Fruit fly (Drosophila melanogaster) whole organism, prepupa: ENCODE data around the gene yellow-e3.
A peak's percentile ranks its signal among the peaks of the same experiment; 100 is the strongest.

Experiments used
- Blimp-1 ChIP-seq: fragments of 200-800 bp; sonication (Bioruptor generic); optimal IDR thresholded peaks from 3 replicates; lab custom pipeline; 2017; ENCODE audit warnings: missing biosample characterization, missing genetic modification characterization, mild to moderate bottlenecking, moderate library complexity, missing genetic modification reagents
- CG11762 ChIP-seq: fragments of 200-800 bp; sonication (Bioruptor generic); optimal IDR thresholded peaks from 3 replicates; lab custom pipeline; 2016; ENCODE audit warnings: missing biosample characterization, missing genetic modification characterization; ENCODE audit not compliant: insufficient read depth
- CG3032 ChIP-seq: fragments of 200-800 bp; optimal IDR thresholded peaks from 2 replicates; lab custom pipeline; 2019; ENCODE audit warnings: missing biosample characterization, mild to moderate bottlenecking, missing genetic modification characterization, moderate library complexity
- CG31627 ChIP-seq: fragments of 200-800 bp; sonication (Bioruptor generic); optimal IDR thresholded peaks from 3 replicates; lab custom pipeline; 2016; ENCODE audit warnings: missing biosample characterization, missing genetic modification characterization
- CG3919 ChIP-seq: fragments of 200-800 bp; sonication (Bioruptor generic); optimal IDR thresholded peaks from 3 replicates; lab custom pipeline; 2016; ENCODE audit warnings: missing biosample characterization, missing genetic modification characterization
- Eip93F ChIP-seq: fragments of 200-800 bp; sonication (Bioruptor generic); optimal IDR thresholded peaks from 2 replicates; lab custom pipeline; 2016; ENCODE audit warnings: missing biosample characterization, mild to moderate bottlenecking, missing genetic modification characterization
- Gug ChIP-seq: fragments of 200-800 bp; sonication (Bioruptor generic); IDR thresholded peaks from 2 replicates; pipeline ENCODE4 v1.3.6; 2022; ENCODE audit warnings: missing biosample characterization, missing genetic modification characterization
- Hr39 ChIP-seq: fragments of 200-800 bp; sonication (Bioruptor generic); optimal IDR thresholded peaks from 2 replicates; lab custom pipeline; 2016; ENCODE audit warnings: missing biosample characterization, missing genetic modification characterization
- Sox14 ChIP-seq: fragments of 200-800 bp; sonication (Bioruptor generic); optimal IDR thresholded peaks from 3 replicates; lab custom pipeline; 2016; ENCODE audit warnings: missing biosample characterization, missing genetic modification characterization
- acj6 ChIP-seq: fragments of 200-800 bp; sonication (Bioruptor generic); optimal IDR thresholded peaks from 3 replicates; lab custom pipeline; 2016; ENCODE audit warnings: missing biosample characterization, missing genetic modification characterization
- cyc ChIP-seq: fragments of 200-800 bp; sonication (Bioruptor generic); optimal IDR thresholded peaks from 3 replicates; lab custom pipeline; 2016; ENCODE audit warnings: missing biosample characterization, missing genetic modification characterization
- eg ChIP-seq: fragments of 200-800 bp; sonication (Bioruptor generic); IDR thresholded peaks from 3 replicates; pipeline ENCODE4 v1.3.6; 2022; ENCODE audit warnings: missing biosample characterization, missing genetic modification characterization
- fkh ChIP-seq: fragments of 200-800 bp; sonication (Bioruptor generic); optimal IDR thresholded peaks from 3 replicates; lab custom pipeline; 2017; ENCODE audit warnings: missing biosample characterization, mild to moderate bottlenecking, missing genetic modification characterization, moderate library complexity

DNA sequence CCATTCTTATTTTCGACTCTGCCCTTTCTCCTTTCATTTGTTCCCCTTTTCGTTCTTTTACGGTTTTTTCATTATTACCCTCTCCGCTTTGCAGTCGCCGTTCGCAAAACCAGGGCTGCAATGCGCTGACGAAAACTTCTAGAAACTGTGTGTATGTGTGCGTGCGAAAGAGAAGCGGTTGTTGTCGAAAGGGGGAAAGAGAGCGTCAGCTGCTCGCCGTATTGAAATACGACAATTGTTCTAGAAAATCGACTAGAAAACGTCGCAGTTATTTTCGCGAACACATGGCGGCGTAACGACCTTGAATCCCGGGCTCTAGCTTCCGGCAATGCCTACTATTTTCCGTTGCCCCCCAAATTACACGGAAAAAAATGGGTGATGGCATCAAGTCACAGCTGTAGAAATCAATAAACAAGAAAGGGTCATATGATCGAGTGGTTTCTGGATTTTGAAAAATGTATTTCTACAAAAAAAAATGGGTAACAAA lies 22.0 kb downstream of the yellow-e3 start:
- no peak for TF ChIP-seq CG11762 (GFP tag; lab: Kevin White, UChicago)
- TF ChIP-seq Eip93F (GFP tag; lab: Kevin White, UChicago), result no peak
- no peak for TF ChIP-seq CG3032 (tag; lab: Kevin White, UChicago)
- no peak for TF ChIP-seq Gug
- no peak for TF ChIP-seq Hr39
- no peak for TF ChIP-seq fkh (GFP tag; lab: Kevin White, UChicago)
- peak; percentile 3 for TF ChIP-seq Sox14 (GFP tag; lab: Kevin White, UChicago)
- TF ChIP-seq Blimp-1 (GFP tag; lab: Kevin White, UChicago), result no peak
- no peak for TF ChIP-seq eg (GFP tag; lab: Robert Waterston, UW)
- TF ChIP-seq CG3919 (GFP tag; lab: Kevin White, UChicago), result no peak
- no peak for TF ChIP-seq acj6 (GFP tag; lab: Kevin White, UChicago)
- no peak for TF ChIP-seq cyc (GFP tag; lab: Kevin White, UChicago)
- no peak for TF ChIP-seq CG31627 (GFP tag; lab: Kevin White, UChicago)
